Worm (Caenorhabditis elegans): ENCODE measurements around the gene F58F12.12.

Gene F58F12.12

ce11 chrII:6348360-6348759 lies 32.6 kb upstream of the F58F12.12 start (continued):
- TF ChIP-seq ZK337.2 (GFP tag; IDR thresholded peaks at IDR 0.05) (no peak), madf-5 (GFP tag; IDR thresholded peaks at IDR 0.05) (0 out of 4 replicates have a peak, but pooled peaks of 1 of the 2 experiments have one; percentile 23), nhr-48 (tag; optimal IDR thresholded peaks at IDR 0.05) (peak; percentile 79), gei-8 (GFP tag; optimal IDR thresholded peaks at IDR 0.05) (no peak), Y5F2A.4 (GFP tag; optimal IDR thresholded peaks at IDR 0.05) (no peak), lsy-2 (tag; optimal IDR thresholded peaks at IDR 0.05) (peak; percentile 56 to 92), ztf-11 (tag; optimal IDR thresholded peaks at IDR 0.05) (no peak), fkh-10 (GFP tag; optimal IDR thresholded peaks at IDR 0.05) (no peak), lin-13 (GFP tag; optimal IDR thresholded peaks at IDR 0.05) (peak; percentile 85), Y105C5A.15 (GFP tag; IDR thresholded peaks at IDR 0.05) (no peak), daf-16 (GFP tag; optimal IDR thresholded peaks at IDR 0.05) (peak; percentile 39 to 42), daf-16 (tag; optimal IDR thresholded peaks at IDR 0.05) (peak; percentile 88), nhr-102 (tag; optimal IDR thresholded peaks at IDR 0.05) (peak; percentile 81), nhr-111 (GFP tag; optimal IDR thresholded peaks at IDR 0.05) (no peak), zag-1 (tag; optimal IDR thresholded peaks at IDR 0.05) (no peak), ceh-32 (tag; optimal IDR thresholded peaks at IDR 0.05; ENCODE audit: poor library complexity) (no peak), Y75B8A.6 (GFP tag; IDR thresholded peaks at IDR 0.05) (no peak), nhr-6 (tag; optimal IDR thresholded peaks at IDR 0.05) (peak; percentile 65), zip-11 (GFP tag; IDR thresholded peaks at IDR 0.05) (no peak), mxl-2 (GFP tag; conservative IDR thresholded peaks at IDR 0.05) (0 out of 2 replicates have a peak, but pooled peaks have one; percentile 47), nhr-25 (tag; optimal IDR thresholded peaks at IDR 0.05; ENCODE audit: borderline replicate concordance, insufficient read depth) (peak; percentile 74), arid-1 (GFP tag; conservative IDR thresholded peaks at IDR 0.05) (peak; percentile 34; the same call in 1 of the 2 replicates), madf-9 (GFP tag; conservative IDR thresholded peaks at IDR 0.05) (peak; percentile 60), F37D6.2 (tag; optimal IDR thresholded peaks at IDR 0.05) (peak; percentile 54), dve-1 (tag; optimal IDR thresholded peaks at IDR 0.05; ENCODE audit: insufficient read depth) (peak; percentile 97), F44E2.7 (GFP tag; IDR thresholded peaks at IDR 0.05) (no peak), hmg-1.1 (GFP tag; IDR thresholded peaks at IDR 0.05) (peak; percentile 92), nhr-11 (tag; optimal IDR thresholded peaks at IDR 0.05) (peak; percentile 90), T20F7.1 (GFP tag; optimal IDR thresholded peaks at IDR 0.05) (peak; percentile 51), spr-1 (tag; optimal IDR thresholded peaks at IDR 0.05) (peak; percentile 58), unc-62 (GFP tag; optimal IDR thresholded peaks at IDR 0.05 in 1 of 2) (peak in 1 of 2 experiments; percentile 99), unc-62 (tag; optimal IDR thresholded peaks at IDR 0.05) (no peak), R02D3.7 (tag; optimal IDR thresholded peaks at IDR 0.05) (no peak), F10B5.3 (tag; optimal IDR thresholded peaks at IDR 0.05) (no peak), aha-1 (tag) (peak; percentile 89), lin-39 (tag; optimal IDR thresholded peaks at IDR 0.05) (no peak), hlh-11 (tag; optimal IDR thresholded peaks at IDR 0.05) (peak; percentile 98), egl-43 (GFP tag; IDR thresholded peaks at IDR 0.05) (peak; percentile 78), attf-4 (tag; optimal IDR thresholded peaks at IDR 0.05) (peak; percentile 32), egl-27 (tag; optimal IDR thresholded peaks at IDR 0.05) (no peak), mdl-1 (tag; optimal IDR thresholded peaks at IDR 0.05) (peak; percentile 71 to 92), ztf-7 (tag; optimal IDR thresholded peaks at IDR 0.05) (peak; percentile 77), daf-19 (GFP tag; conservative IDR thresholded peaks at IDR 0.05) (no peak), ceh-28 (tag; optimal IDR thresholded peaks at IDR 0.05) (peak; percentile 20), lin-38 (GFP tag; IDR thresholded peaks at IDR 0.05) (peak; percentile 74), nhr-41 (GFP tag; IDR thresholded peaks at IDR 0.05) (0 out of 2 replicates have a peak, but pooled peaks have one; percentile 13), saeg-2 (GFP tag; IDR thresholded peaks at IDR 0.05) (no peak), hif-1 (tag; optimal IDR thresholded peaks at IDR 0.05) (peak in 1 of 2 experiments; percentile 74), mdt-29 (GFP tag; IDR thresholded peaks at IDR 0.05) (peak; percentile 79; the same call in 1 of the 2 replicates), ceh-44 (GFP tag; IDR thresholded peaks at IDR 0.05) (no peak), zfp-2 (tag; optimal IDR thresholded peaks at IDR 0.05) (no peak)
